Fruit fly (Drosophila melanogaster): Measurements from ENCODE around the gene Eip75B.
A peak's percentile ranks its signal among the peaks of the same experiment; 100 is the strongest.

Eip75B gene

DNA sequence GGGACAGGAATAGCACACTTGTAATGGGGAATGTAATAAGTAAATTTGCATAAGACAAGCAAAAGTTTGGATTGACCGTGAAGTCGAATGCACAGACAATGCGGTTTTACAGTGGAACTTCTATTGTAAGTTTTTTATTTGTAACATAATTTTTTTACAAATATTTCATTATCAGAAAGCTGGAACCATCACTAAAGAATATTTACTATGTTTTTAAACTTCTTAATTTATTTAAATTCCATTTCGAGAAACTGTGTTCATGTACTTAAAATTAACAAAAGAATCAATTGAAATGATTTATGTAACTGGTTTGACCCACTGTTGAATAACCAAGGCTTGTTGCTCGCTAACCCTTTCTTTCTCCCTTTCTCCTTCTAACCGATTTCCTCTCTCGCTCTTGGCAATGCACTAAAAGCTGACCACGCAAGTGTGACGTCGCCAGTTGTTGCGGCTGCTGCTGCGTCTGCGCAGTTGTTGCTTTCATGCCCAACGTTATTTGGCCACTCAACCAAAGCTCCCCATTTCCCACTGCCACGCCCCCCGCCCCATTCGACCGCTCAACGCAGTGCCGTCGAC, 37.0 kb upstream of the Eip75B start:
- no peak for TF ChIP-seq CG1620 (GFP tag; optimal IDR thresholded peaks at IDR 0.05)
- TF ChIP-seq tj (GFP tag; optimal IDR thresholded peaks at IDR 0.05) = peak; percentile 74
- peak; percentile 1 for TF ChIP-seq bab1 (GFP tag; optimal IDR thresholded peaks at IDR 0.05)

DNA sequence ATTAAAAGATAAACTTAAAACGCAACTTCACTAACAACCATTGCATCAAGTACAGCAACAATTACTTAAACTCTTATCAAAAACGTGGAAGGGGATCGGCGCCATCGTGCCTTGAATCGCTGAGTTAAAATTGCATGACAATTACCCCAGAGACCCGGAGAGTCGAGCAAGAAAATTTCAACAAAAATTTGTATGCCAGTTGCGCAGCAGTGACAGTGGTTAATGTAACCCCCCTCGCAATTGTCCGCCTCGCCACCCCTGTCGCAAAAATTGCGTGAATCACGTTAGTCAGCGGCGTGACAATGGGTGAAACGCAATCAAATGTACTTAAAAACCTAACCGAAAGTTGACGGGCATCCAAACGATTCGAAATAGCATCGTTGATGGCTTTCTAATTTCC, 35.2 kb upstream of the Eip75B start:
- TF ChIP-seq ovo (GFP tag; optimal IDR thresholded peaks at IDR 0.05) (no peak), pad (GFP tag; optimal IDR thresholded peaks at IDR 0.05) (no peak), CG11617 (GFP tag; optimal IDR thresholded peaks at IDR 0.05) (no peak), CG7101 (tag; optimal IDR thresholded peaks at IDR 0.05) (no peak), Crg-1 (GFP tag; optimal IDR thresholded peaks at IDR 0.05) (no peak), CG5204 (GFP tag; optimal IDR thresholded peaks at IDR 0.05) (no peak), CG1620 (GFP tag; optimal IDR thresholded peaks at IDR 0.05) (no peak), Hr96 (GFP tag; optimal IDR thresholded peaks at IDR 0.05) (no peak), cic (GFP tag; optimal IDR thresholded peaks at IDR 0.05) (no peak), CG14711 (tag; optimal IDR thresholded peaks at IDR 0.05) (no peak), Clk (GFP tag; optimal IDR thresholded peaks at IDR 0.05) (no peak), CG12768 (GFP tag; optimal IDR thresholded peaks at IDR 0.05) (no peak), tj (GFP tag; optimal IDR thresholded peaks at IDR 0.05) (no peak), kay (GFP tag; ENCODE audit: borderline replicate concordance) (no peak), CG33017 (tag; optimal IDR thresholded peaks at IDR 0.05) (no peak), Mnt (GFP tag; optimal IDR thresholded peaks at IDR 0.05) (no peak), bab1 (GFP tag; optimal IDR thresholded peaks at IDR 0.05) (no peak)

DNA sequence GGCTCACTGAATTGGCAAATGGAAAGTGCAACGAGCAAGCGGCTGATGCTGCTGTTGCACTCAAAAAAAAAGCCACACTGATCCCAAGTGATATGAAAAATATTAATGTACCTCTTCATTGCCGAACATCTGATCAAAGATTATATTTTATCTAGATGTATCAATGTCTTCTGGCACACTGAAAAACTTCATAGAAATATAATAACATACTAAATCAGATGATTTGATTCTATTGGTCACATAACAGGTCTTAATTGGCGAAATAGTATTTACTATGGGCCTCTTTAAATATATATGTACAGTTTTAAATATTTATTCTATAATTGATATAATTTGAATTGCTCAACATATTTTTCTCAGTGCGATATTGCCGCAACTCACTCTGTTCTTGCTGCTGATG, 32.2 kb upstream of the Eip75B start:
- TF ChIP-seq kay (GFP tag; ENCODE audit: borderline replicate concordance) (no peak), CG14711 (tag; optimal IDR thresholded peaks at IDR 0.05) (no peak), CG33017 (tag; optimal IDR thresholded peaks at IDR 0.05) (no peak), CG7045 (GFP tag; optimal IDR thresholded peaks at IDR 0.05) (no peak), tj (GFP tag; optimal IDR thresholded peaks at IDR 0.05) (no peak), cnc (optimal IDR thresholded peaks at IDR 0.05) (no peak)

DNA sequence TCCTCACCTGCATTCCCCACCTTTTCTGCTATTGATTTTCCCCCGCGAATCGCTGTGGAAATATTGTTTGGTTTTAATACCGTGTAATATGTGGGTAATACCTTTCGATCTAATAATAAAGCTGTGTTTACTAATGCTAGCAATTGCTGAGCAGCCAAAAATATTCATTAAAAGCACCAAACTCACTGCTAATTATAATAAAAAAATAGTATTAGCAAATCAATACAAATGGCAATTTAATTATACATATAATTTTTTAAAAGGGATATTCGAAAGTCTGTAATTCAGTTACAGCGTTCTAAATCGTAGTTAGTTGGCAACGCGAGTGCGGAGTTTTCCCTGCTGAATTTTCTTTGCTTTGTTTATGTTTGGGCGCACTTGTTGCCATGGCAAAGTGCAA, 29.4 kb upstream of the Eip75B start:
- TF ChIP-seq toe (GFP tag; optimal IDR thresholded peaks at IDR 0.05) (no peak), cic (GFP tag; optimal IDR thresholded peaks at IDR 0.05) (no peak)

DNA sequence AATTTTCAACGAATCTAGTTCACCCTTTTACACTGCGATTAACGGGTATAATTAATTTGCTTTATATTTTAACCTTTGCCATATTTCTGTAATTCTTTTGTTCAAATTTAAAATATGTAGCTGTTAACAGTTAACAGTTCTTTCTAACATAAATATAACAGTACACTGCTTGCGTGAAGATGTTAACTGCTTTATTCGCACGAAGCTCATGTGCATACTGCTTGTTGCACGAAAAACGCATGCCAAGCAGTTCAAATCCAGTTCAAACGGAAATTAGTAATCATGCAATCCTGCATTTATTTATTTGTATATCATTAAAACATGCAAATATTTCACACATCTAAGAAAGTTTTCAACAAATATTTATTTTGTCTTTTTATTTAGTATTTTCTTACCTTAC, 23.5 kb upstream of the Eip75B start:
- peak; percentile 21 for TF ChIP-seq toe (GFP tag; optimal IDR thresholded peaks at IDR 0.05)
- TF ChIP-seq CG1620 (GFP tag; optimal IDR thresholded peaks at IDR 0.05) = no peak
- peak; percentile 21 for TF ChIP-seq ovo (GFP tag; optimal IDR thresholded peaks at IDR 0.05)
- TF ChIP-seq CG14711 (tag; optimal IDR thresholded peaks at IDR 0.05) = peak; percentile 16
- TF ChIP-seq Clk (GFP tag; optimal IDR thresholded peaks at IDR 0.05) = no peak
- no peak for TF ChIP-seq Hr96 (GFP tag; optimal IDR thresholded peaks at IDR 0.05)

DNA sequence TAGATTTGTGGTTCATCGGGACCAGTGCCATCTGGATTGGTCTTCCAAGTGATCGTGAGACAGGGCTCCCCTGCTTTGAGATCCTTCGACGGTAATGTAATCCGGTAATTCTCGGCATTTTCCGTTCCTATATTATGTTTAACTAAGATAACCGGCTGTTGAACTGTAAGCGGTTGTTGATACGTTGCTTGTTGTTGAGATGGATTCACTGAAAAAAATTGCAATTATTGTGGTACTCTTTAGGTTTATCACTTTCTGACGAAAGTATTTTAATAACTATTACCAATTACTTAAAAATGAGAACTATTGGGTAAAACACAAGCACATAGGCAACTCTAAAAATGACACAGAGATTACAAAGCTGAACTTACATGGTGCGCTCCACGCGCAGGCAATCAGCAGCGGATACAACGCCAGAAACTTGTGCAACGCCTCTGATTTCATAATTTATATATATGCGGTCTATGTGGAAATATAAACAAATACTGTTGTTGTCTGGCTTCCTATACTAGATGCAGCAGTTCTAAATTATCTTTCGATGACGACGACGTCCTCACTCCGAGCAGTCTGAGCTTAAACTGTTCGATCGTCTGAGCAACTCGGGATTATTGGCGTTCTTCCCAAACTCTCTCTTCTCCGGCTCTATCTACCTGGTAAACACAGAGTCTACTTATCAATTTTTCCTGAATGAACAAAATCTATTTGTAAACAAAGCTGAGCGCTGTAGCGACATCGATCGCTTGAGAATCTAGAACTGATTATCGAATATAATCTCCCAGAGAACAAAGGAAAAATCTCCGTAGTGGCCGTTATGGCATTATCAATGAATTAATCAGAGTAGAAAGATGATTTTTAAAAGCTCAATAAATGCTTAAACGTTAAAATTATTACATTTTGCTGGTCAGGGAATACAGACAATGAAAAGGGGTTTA, 22.5 kb upstream of the Eip75B start, which contains the start of gene CG34253:
CG34253 (minus strand) TSS at position 567 of the 932 bp plus-strand sequence.
- TF ChIP-seq bab1 (GFP tag; optimal IDR thresholded peaks at IDR 0.05) = no peak
- no peak for TF ChIP-seq cnc (optimal IDR thresholded peaks at IDR 0.05)
- TF ChIP-seq Mnt (GFP tag; optimal IDR thresholded peaks at IDR 0.05) = peak; percentile 2
- no peak for TF ChIP-seq CG33017 (tag; optimal IDR thresholded peaks at IDR 0.05)
- TF ChIP-seq pad (GFP tag; optimal IDR thresholded peaks at IDR 0.05) = no peak
- TF ChIP-seq CG7045 (GFP tag; optimal IDR thresholded peaks at IDR 0.05) = no peak
- TF ChIP-seq CG11617 (GFP tag; optimal IDR thresholded peaks at IDR 0.05) = no peak
- TF ChIP-seq Crg-1 (GFP tag; optimal IDR thresholded peaks at IDR 0.05) = no peak
- no peak for TF ChIP-seq CG12768 (GFP tag; optimal IDR thresholded peaks at IDR 0.05)
- TF ChIP-seq Hr96 (GFP tag; optimal IDR thresholded peaks at IDR 0.05) = no peak
- no peak for TF ChIP-seq CG7101 (tag; optimal IDR thresholded peaks at IDR 0.05)
- peak; percentile 95 for TF ChIP-seq cic (GFP tag; optimal IDR thresholded peaks at IDR 0.05)
- no peak for TF ChIP-seq CG5204 (GFP tag; optimal IDR thresholded peaks at IDR 0.05)
- no peak for TF ChIP-seq toe (GFP tag; optimal IDR thresholded peaks at IDR 0.05)
- TF ChIP-seq tj (GFP tag; optimal IDR thresholded peaks at IDR 0.05) = no peak
- TF ChIP-seq CG1620 (GFP tag; optimal IDR thresholded peaks at IDR 0.05) = no peak
- no peak for TF ChIP-seq Clk (GFP tag; optimal IDR thresholded peaks at IDR 0.05)
- TF ChIP-seq CG14711 (tag; optimal IDR thresholded peaks at IDR 0.05) = peak; percentile 19
- TF ChIP-seq kay (GFP tag; ENCODE audit: borderline replicate concordance) = no peak
- TF ChIP-seq ovo (GFP tag; optimal IDR thresholded peaks at IDR 0.05) = no peak

DNA sequence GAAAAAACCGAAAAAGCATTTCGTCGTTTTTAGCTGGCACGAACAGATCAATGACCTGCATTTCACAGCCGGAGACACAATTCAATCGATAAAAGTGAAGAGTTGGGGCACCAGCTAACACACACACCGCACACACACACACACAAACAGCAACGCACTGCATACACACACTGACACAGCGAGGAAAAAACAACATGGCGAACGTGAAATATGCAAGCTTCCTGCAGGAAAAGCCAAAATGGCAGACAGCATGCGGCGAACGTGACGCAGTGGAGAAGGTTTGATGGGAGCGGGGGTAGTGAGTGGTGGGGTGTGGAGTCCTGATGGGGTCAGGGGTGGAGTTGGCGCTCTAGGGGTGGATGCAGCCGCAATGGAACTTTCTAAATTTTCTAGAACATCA, 19.5 kb upstream of the Eip75B start:
- no peak for TF ChIP-seq CG11617 (GFP tag; optimal IDR thresholded peaks at IDR 0.05)
- no peak for TF ChIP-seq CG14711 (tag; optimal IDR thresholded peaks at IDR 0.05)
- TF ChIP-seq Crg-1 (GFP tag; optimal IDR thresholded peaks at IDR 0.05) = no peak
- TF ChIP-seq CG5204 (GFP tag; optimal IDR thresholded peaks at IDR 0.05) = no peak
- TF ChIP-seq CG33017 (tag; optimal IDR thresholded peaks at IDR 0.05) = no peak
- TF ChIP-seq CG7101 (tag; optimal IDR thresholded peaks at IDR 0.05) = no peak

Data from whole organism, adult.